Worm (Caenorhabditis elegans) whole organism, mixed stage, embryonic: ENCODE data around the gene C50B8.6.

ENCODE experiments used
- M03D4.4 ChIP-seq: sonication (generic microtip); optimal IDR thresholded peaks from 2 replicates; lab custom pipeline; 2017; ENCODE audit warnings: mild to moderate bottlenecking, missing genetic modification characterization, missing compliant biosample characterization
- bed-3 ChIP-seq: fragments of 200-800 bp; sonication (Bioruptor generic); optimal IDR thresholded peaks from 3 replicates; lab custom pipeline; 2018; ENCODE audit warnings: mild to moderate bottlenecking, missing genetic modification characterization, moderate library complexity, missing compliant biosample characterization
- blmp-1 ChIP-seq: fragments of 150-350 bp; optimal IDR thresholded peaks from 2 replicates; lab custom pipeline; 2014; ENCODE audit warnings: missing biosample characterization, missing genetic modification characterization
- ceh-39 ChIP-seq: fragments of 150-350 bp; optimal IDR thresholded peaks from 2 replicates; lab custom pipeline; 2014; ENCODE audit warnings: missing biosample characterization, missing genetic modification characterization
- ceh-43 ChIP-seq: fragments of 200-800 bp; sonication (Bioruptor generic); optimal IDR thresholded peaks from 2 replicates; lab custom pipeline; 2018; ENCODE audit warnings: mild to moderate bottlenecking, missing genetic modification characterization, moderate library complexity, missing compliant biosample characterization
- ceh-83 ChIP-seq: fragments of 200-800 bp; sonication (Bioruptor generic); optimal IDR thresholded peaks from 2 replicates; lab custom pipeline; 2018; ENCODE audit warnings: mild to moderate bottlenecking, missing genetic modification characterization, missing compliant biosample characterization
- ces-1 ChIP-seq: fragments of 150-350 bp; optimal IDR thresholded peaks from 2 replicates; lab custom pipeline; 2014; ENCODE audit warnings: missing biosample characterization, missing genetic modification reagents, missing genetic modification characterization
- cnd-1 ChIP-seq: fragments of 200-800 bp; sonication (Bioruptor generic); optimal IDR thresholded peaks from 2 replicates; lab custom pipeline; 2018; ENCODE audit warnings: mild to moderate bottlenecking, missing genetic modification characterization, missing compliant biosample characterization
- drap-1 ChIP-seq: fragments of 200-800 bp; sonication (Bioruptor generic); optimal IDR thresholded peaks from 3 replicates; lab custom pipeline; 2018; ENCODE audit warnings: mild to moderate bottlenecking, missing genetic modification characterization, missing compliant biosample characterization
- elt-1 ChIP-seq: sonication (generic microtip); optimal IDR thresholded peaks from 2 replicates; lab custom pipeline; 2017; ENCODE audit warnings: missing genetic modification characterization, mild to moderate bottlenecking, missing compliant biosample characterization, antibody characterized with exemption, moderate library complexity, borderline replicate concordance; ENCODE audit not compliant: insufficient read depth
- elt-3 ChIP-seq: fragments of 150-350 bp; optimal IDR thresholded peaks from 2 replicates; lab custom pipeline; 2014; ENCODE audit warnings: missing biosample characterization, missing genetic modification characterization
- flh-1 ChIP-seq: fragments of 200-800 bp; sonication (Bioruptor generic); optimal IDR thresholded peaks from 2 replicates; lab custom pipeline; 2018; ENCODE audit warnings: mild to moderate bottlenecking, missing genetic modification characterization, moderate library complexity, missing compliant biosample characterization
- ham-2 ChIP-seq: fragments of 200-800 bp; sonication (Bioruptor generic); optimal IDR thresholded peaks from 2 replicates; lab custom pipeline; 2018; ENCODE audit warnings: mild to moderate bottlenecking, missing genetic modification characterization, missing compliant biosample characterization
- hlh-1 ChIP-seq: fragments of 150-350 bp; optimal IDR thresholded peaks from 2 replicates; lab custom pipeline; 2014; ENCODE audit warnings: missing biosample characterization, missing genetic modification reagents, missing genetic modification characterization
- lin-13 ChIP-seq: fragments of 150-350 bp; optimal IDR thresholded peaks from 2 replicates; lab custom pipeline; 2014; ENCODE audit warnings: missing biosample characterization, missing genetic modification characterization
- lin-32 ChIP-seq: fragments of 200-800 bp; sonication (Bioruptor generic); optimal IDR thresholded peaks from 2 replicates; lab custom pipeline; 2018; ENCODE audit warnings: mild to moderate bottlenecking, missing genetic modification characterization, missing compliant biosample characterization
- lsy-2 ChIP-seq: fragments of 150-350 bp; optimal IDR thresholded peaks from 2 replicates; lab custom pipeline; 2014; ENCODE audit warnings: missing biosample characterization, missing genetic modification characterization
- mab-5 ChIP-seq: fragments of 150-350 bp; optimal IDR thresholded peaks from 2 replicates; lab custom pipeline; 2014; ENCODE audit warnings: missing biosample characterization, missing genetic modification characterization
- mep-1 ChIP-seq: fragments of 150-350 bp; optimal IDR thresholded peaks from 2 replicates; lab custom pipeline; 2017; ENCODE audit warnings: missing biosample characterization, missing genetic modification reagents, missing genetic modification characterization, inconsistent platforms
- mls-2 ChIP-seq: sonication (generic microtip); optimal IDR thresholded peaks from 2 replicates; lab custom pipeline; 2016; ENCODE audit warnings: mild to moderate bottlenecking, missing genetic modification characterization, moderate library complexity, missing compliant biosample characterization
- nhr-12 ChIP-seq: fragments of 150-350 bp; optimal IDR thresholded peaks from 2 replicates; lab custom pipeline; 2014; ENCODE audit warnings: missing biosample characterization, missing genetic modification characterization
- nhr-2 ChIP-seq: fragments of 150-350 bp; optimal IDR thresholded peaks from 2 replicates; lab custom pipeline; 2014; ENCODE audit warnings: missing biosample characterization, missing genetic modification characterization
- nhr-237 ChIP-seq: fragments of 150-350 bp; optimal IDR thresholded peaks from 2 replicates; lab custom pipeline; 2014; ENCODE audit warnings: missing biosample characterization, missing genetic modification characterization
- nhr-28 ChIP-seq: fragments of 150-350 bp; optimal IDR thresholded peaks from 2 replicates; lab custom pipeline; 2014; ENCODE audit warnings: missing biosample characterization, missing genetic modification characterization
- nhr-76 ChIP-seq: sonication (generic microtip); optimal IDR thresholded peaks from 2 replicates; lab custom pipeline; 2017; ENCODE audit warnings: missing biosample characterization, missing genetic modification characterization
- pha-4 ChIP-seq: fragments of 150-350 bp; optimal IDR thresholded peaks from 2 replicates; lab custom pipeline; 2018; ENCODE audit warnings: missing biosample characterization, missing genetic modification reagents, missing genetic modification characterization
- sem-2 ChIP-seq: fragments of 200-800 bp; sonication (Bioruptor generic); optimal IDR thresholded peaks from 2 replicates; lab custom pipeline; 2018; ENCODE audit warnings: mild to moderate bottlenecking, missing genetic modification characterization, missing compliant biosample characterization
- snpc-4 ChIP-seq: fragments of 150-350 bp; optimal IDR thresholded peaks from 2 replicates; lab custom pipeline; 2014; ENCODE audit warnings: missing biosample characterization, missing genetic modification characterization
- sptf-1 ChIP-seq: sonication (generic microtip); optimal IDR thresholded peaks from 2 replicates; lab custom pipeline; 2017; ENCODE audit warnings: mild to moderate bottlenecking, missing genetic modification characterization, moderate library complexity, missing compliant biosample characterization
- tbx-8 ChIP-seq: fragments of 200-800 bp; sonication (Bioruptor generic); optimal IDR thresholded peaks from 2 replicates; lab custom pipeline; 2018; ENCODE audit warnings: mild to moderate bottlenecking, missing genetic modification characterization, moderate library complexity, missing compliant biosample characterization
- unc-120 ChIP-seq: sonication (generic microtip); optimal IDR thresholded peaks from 2 replicates; lab custom pipeline; 2017; ENCODE audit warnings: missing genetic modification characterization, missing compliant biosample characterization; ENCODE audit not compliant: poor library complexity, severe bottlenecking
- unc-39 ChIP-seq: fragments of 150-350 bp; optimal IDR thresholded peaks from 2 replicates; lab custom pipeline; 2014; ENCODE audit warnings: missing biosample characterization, missing genetic modification characterization
- unc-62 ChIP-seq: fragments of 150-350 bp; optimal IDR thresholded peaks from 2 replicates; lab custom pipeline; 2014; ENCODE audit warnings: missing biosample characterization, missing genetic modification reagents, missing genetic modification characterization
- zip-8 ChIP-seq: fragments of 150-350 bp; optimal IDR thresholded peaks from 2 replicates; lab custom pipeline; 2014; ENCODE audit warnings: missing biosample characterization, missing genetic modification characterization
- ztf-11 ChIP-seq: fragments of 150-350 bp; optimal IDR thresholded peaks from 2 replicates; lab custom pipeline; 2014; ENCODE audit warnings: missing biosample characterization, missing genetic modification characterization

Gene C50B8.6

ce11 chrV:13565197-13565596 is 13.6 kb upstream of the C50B8.6 start:
- TF ChIP-seq lin-32 (GFP tag; lab: Kevin White, UChicago) (no peak), snpc-4 (tag; lab: Kevin White, UChicago) (no peak), M03D4.4 (tag; lab: Kevin White, UChicago) (no peak), lin-13 (tag; lab: Kevin White, UChicago) (no peak), unc-39 (no peak), ham-2 (GFP tag; lab: Kevin White, UChicago) (no peak), ces-1 (peak; percentile 47), elt-3 (tag; lab: Kevin White, UChicago) (no peak), ztf-11 (tag; lab: Kevin White, UChicago) (no peak), sptf-1 (tag; lab: Kevin White, UChicago) (no peak), nhr-28 (tag; lab: Kevin White, UChicago) (no peak), unc-62 (GFP tag; lab: Kevin White, UChicago) (peak; percentile 20), unc-120 (tag; lab: Kevin White, UChicago) (no peak), nhr-2 (tag; lab: Kevin White, UChicago) (no peak), sem-2 (GFP tag; lab: Kevin White, UChicago) (no peak), zip-8 (tag; lab: Kevin White, UChicago) (no peak), hlh-1 (tag; lab: Kevin White, UChicago) (peak; percentile 71), bed-3 (GFP tag; lab: Kevin White, UChicago) (no peak), elt-1 (tag; lab: Kevin White, UChicago) (no peak), cnd-1 (tag; lab: Kevin White, UChicago) (no peak), mep-1 (tag; lab: Kevin White, UChicago) (peak; percentile 79), flh-1 (GFP tag; lab: Kevin White, UChicago) (no peak), mab-5 (tag; lab: Kevin White, UChicago) (no peak), ceh-83 (GFP tag; lab: Kevin White, UChicago) (no peak), blmp-1 (no peak), tbx-8 (GFP tag; lab: Kevin White, UChicago) (no peak), nhr-12 (tag; lab: Kevin White, UChicago) (no peak), nhr-237 (peak; percentile 57), lsy-2 (peak; percentile 25), nhr-76 (tag; lab: Kevin White, UChicago) (no peak), pha-4 (tag; lab: Kevin White, UChicago) (peak; percentile 54), drap-1 (no peak), mls-2 (tag; lab: Kevin White, UChicago) (no peak), ceh-39 (tag; lab: Kevin White, UChicago) (peak; percentile 6), ceh-43 (GFP tag; lab: Kevin White, UChicago) (no peak)
- TF ChIP-seq, all 35 proteins: peak for 8

- TF ChIP-seq ham-2 (GFP tag; lab: Kevin White, UChicago) (no peak), ceh-39 (tag; lab: Kevin White, UChicago) (no peak), unc-39 (no peak), lin-13 (tag; lab: Kevin White, UChicago) (no peak), mls-2 (tag; lab: Kevin White, UChicago) (no peak), nhr-12 (tag; lab: Kevin White, UChicago) (no peak), blmp-1 (no peak), nhr-2 (tag; lab: Kevin White, UChicago) (no peak), nhr-237 (no peak), nhr-28 (tag; lab: Kevin White, UChicago) (no peak), sptf-1 (tag; lab: Kevin White, UChicago) (no peak), cnd-1 (tag; lab: Kevin White, UChicago) (no peak), drap-1 (no peak), zip-8 (tag; lab: Kevin White, UChicago) (no peak), snpc-4 (tag; lab: Kevin White, UChicago) (no peak)
Observed at ce11 chrV:13565781-13566180, 13.0 kb upstream of the C50B8.6 start, which contains the start of gene slrp-1. slrp-1 (plus strand) TSS chrV:13565863.

- TF ChIP-seq cnd-1 (tag; lab: Kevin White, UChicago) (no peak), lin-32 (GFP tag; lab: Kevin White, UChicago) (no peak), nhr-2 (tag; lab: Kevin White, UChicago) (no peak), ceh-43 (GFP tag; lab: Kevin White, UChicago) (no peak), tbx-8 (GFP tag; lab: Kevin White, UChicago) (no peak), flh-1 (GFP tag; lab: Kevin White, UChicago) (no peak), elt-3 (tag; lab: Kevin White, UChicago) (no peak), mep-1 (tag; lab: Kevin White, UChicago) (no peak), ceh-39 (tag; lab: Kevin White, UChicago) (no peak), nhr-12 (tag; lab: Kevin White, UChicago) (no peak)
Observed at ce11 chrV:13566967-13567366, 11.8 kb upstream of the C50B8.6 start.
